Fruit fly (Drosophila melanogaster) whole organism, embryonic: ENCODE measurements around the gene CG42366.

Experiments
- Ada2b ChIP-seq: fragments of 200-800 bp; sonication (Bioruptor generic); IDR thresholded peaks from 2 replicates; pipeline ENCODE4 v1.3.6; 2022; ENCODE audit warnings: missing biosample characterization, missing genetic modification characterization
- Aef1 ChIP-seq: fragments of 200-800 bp; sonication (Bioruptor generic); IDR thresholded peaks from 3 replicates; pipeline ENCODE4 v1.3.6; 2022; ENCODE audit warnings: missing biosample characterization, missing genetic modification characterization
- CG10462 ChIP-seq: fragments of 200-800 bp; sonication (Bioruptor generic); optimal IDR thresholded peaks from 2 replicates; lab custom pipeline; 2016; ENCODE audit warnings: missing biosample characterization, missing genetic modification characterization
- CG10654 ChIP-seq: fragments of 200-800 bp; sonication (Bioruptor generic); optimal IDR thresholded peaks from 2 replicates; lab custom pipeline; 2016; ENCODE audit warnings: missing biosample characterization, missing genetic modification characterization
- CG11085 ChIP-seq: fragments of 200-800 bp; sonication (Bioruptor generic); IDR thresholded peaks from 2 replicates; pipeline ENCODE4 v1.3.6; 2022; ENCODE audit warnings: missing biosample characterization, missing genetic modification characterization
- CG11093 ChIP-seq: fragments of 200-800 bp; sonication (Bioruptor generic); IDR thresholded peaks from 3 replicates; pipeline ENCODE4 v1.3.6; 2022; ENCODE audit warnings: missing biosample characterization, missing genetic modification characterization
- CG11456 ChIP-seq: fragments of 200-800 bp; sonication (Bioruptor generic); IDR thresholded peaks from 3 replicates; pipeline ENCODE4 v1.3.6; 2022; ENCODE audit warnings: missing biosample characterization, missing genetic modification characterization
- CG12236 ChIP-seq: fragments of 200-800 bp; sonication (Bioruptor generic); optimal IDR thresholded peaks from 2 replicates; lab custom pipeline; 2016; ENCODE audit warnings: missing biosample characterization, missing genetic modification characterization
- CG13123 ChIP-seq: fragments of 200-800 bp; sonication (Bioruptor generic); optimal IDR thresholded peaks from 2 replicates; lab custom pipeline; 2016; ENCODE audit warnings: missing biosample characterization, missing genetic modification characterization
- CG13424 ChIP-seq: fragments of 200-800 bp; sonication (Bioruptor generic); optimal IDR thresholded peaks from 2 replicates; lab custom pipeline; 2019; ENCODE audit warnings: missing biosample characterization, mild to moderate bottlenecking, missing genetic modification characterization, moderate library complexity
- CG17361 ChIP-seq: fragments of 200-800 bp; sonication (Bioruptor generic); IDR thresholded peaks from 3 replicates; pipeline ENCODE4 v1.3.6; 2022; ENCODE audit warnings: missing biosample characterization, missing genetic modification characterization
- CG2116 ChIP-seq: fragments of 200-800 bp; sonication (Bioruptor generic); optimal IDR thresholded peaks from 3 replicates; lab custom pipeline; 2018; ENCODE audit warnings: missing biosample characterization, mild to moderate bottlenecking, missing genetic modification characterization
- CG2712 ChIP-seq: fragments of 200-800 bp; optimal IDR thresholded peaks from 3 replicates; lab custom pipeline; 2019; ENCODE audit warnings: missing biosample characterization, mild to moderate bottlenecking, missing genetic modification characterization, moderate library complexity
- CG30431 ChIP-seq: fragments of 200-800 bp; sonication (Bioruptor generic); optimal IDR thresholded peaks from 2 replicates; lab custom pipeline; 2017; ENCODE audit warnings: missing biosample characterization, missing genetic modification characterization
- CG31388 ChIP-seq: fragments of 200-800 bp; sonication (Bioruptor generic); optimal IDR thresholded peaks from 2 replicates; lab custom pipeline; 2016; ENCODE audit warnings: missing biosample characterization, missing genetic modification characterization
- CG33557 ChIP-seq: fragments of 200-800 bp; sonication (Bioruptor generic); optimal IDR thresholded peaks from 2 replicates; lab custom pipeline; 2019; ENCODE audit warnings: missing biosample characterization, mild to moderate bottlenecking, missing genetic modification characterization, moderate library complexity
- CG6272 ChIP-seq: fragments of 200-800 bp; sonication (Bioruptor generic); IDR thresholded peaks from 2 replicates; pipeline ENCODE4 v1.3.6; 2022; ENCODE audit warnings: missing biosample characterization, missing genetic modification characterization
- CG7556 ChIP-seq: fragments of 200-800 bp; sonication (Bioruptor generic); optimal IDR thresholded peaks from 2 replicates; lab custom pipeline; 2017; ENCODE audit warnings: missing biosample characterization, mild to moderate bottlenecking, missing genetic modification characterization
- CG7786 ChIP-seq: fragments of 200-800 bp; sonication (Bioruptor generic); optimal IDR thresholded peaks from 2 replicates; lab custom pipeline; 2016; ENCODE audit warnings: missing biosample characterization, missing genetic modification characterization
- CG7839 ChIP-seq: fragments of 200-800 bp; sonication (Bioruptor generic); optimal IDR thresholded peaks from 3 replicates; lab custom pipeline; 2018; ENCODE audit warnings: missing biosample characterization, mild to moderate bottlenecking, missing genetic modification characterization, moderate library complexity
- Deaf1 ChIP-seq: fragments of 200-800 bp; optimal IDR thresholded peaks from 3 replicates; lab custom pipeline; 2019; ENCODE audit warnings: missing biosample characterization, mild to moderate bottlenecking, missing genetic modification characterization, moderate library complexity
- Dll ChIP-seq: fragments of 200-800 bp; sonication (Bioruptor generic); IDR thresholded peaks from 4 replicates; pipeline ENCODE4 v1.3.6; 2022; ENCODE audit warnings: missing biosample characterization, missing genetic modification characterization; ENCODE audit not compliant: partially characterized antibody
- E2f1 ChIP-seq: fragments of 200-800 bp; sonication (Bioruptor generic); IDR thresholded peaks from 2 replicates; pipeline ENCODE4 v1.3.6; 2022; ENCODE audit warnings: missing biosample characterization, missing genetic modification characterization
- Fer2 ChIP-seq: fragments of 200-800 bp; sonication (Bioruptor generic); optimal IDR thresholded peaks from 2 replicates; lab custom pipeline; 2018; ENCODE audit warnings: missing biosample characterization, mild to moderate bottlenecking, missing genetic modification characterization, moderate library complexity
- Gsc ChIP-seq: fragments of 200-800 bp; sonication (Bioruptor generic); IDR thresholded peaks from 2 replicates; pipeline ENCODE4 v1.3.6; 2022; ENCODE audit warnings: missing biosample characterization, missing genetic modification characterization
- HmgD ChIP-seq: fragments of 200-800 bp; sonication (Bioruptor generic); optimal IDR thresholded peaks from 3 replicates; lab custom pipeline; 2016; ENCODE audit warnings: missing biosample characterization, missing genetic modification characterization
- Nf-YC ChIP-seq: fragments of 200-800 bp; optimal IDR thresholded peaks from 3 replicates; lab custom pipeline; 2019; ENCODE audit warnings: missing biosample characterization, mild to moderate bottlenecking, missing genetic modification characterization, moderate library complexity
- Pdp1 ChIP-seq, 2 experiments: fragments of 200-800 bp; sonication (Bioruptor generic); optimal IDR thresholded peaks; 3 replicates each; lab custom pipeline; 2016; ENCODE audit warnings: missing biosample characterization in 2 of 2, missing genetic modification characterization in 2 of 2, mild to moderate bottlenecking in 1 of 2, moderate library complexity in 1 of 2
- Sox102F ChIP-seq: fragments of 200-800 bp; sonication (Bioruptor generic); optimal IDR thresholded peaks from 2 replicates; lab custom pipeline; 2018; ENCODE audit warnings: missing biosample characterization, mild to moderate bottlenecking, missing genetic modification characterization, moderate library complexity
- Spps ChIP-seq: fragments of 200-800 bp; sonication (Bioruptor generic); optimal IDR thresholded peaks from 2 replicates; lab custom pipeline; 2018; ENCODE audit warnings: missing biosample characterization, mild to moderate bottlenecking, missing genetic modification characterization
- Sry-δ ChIP-seq: fragments of 200-800 bp; sonication (Bioruptor generic); optimal IDR thresholded peaks from 2 replicates; lab custom pipeline; 2016; ENCODE audit warnings: missing biosample characterization, missing genetic modification characterization
- Xbp1 ChIP-seq: fragments of 200-800 bp; sonication (Bioruptor generic); optimal IDR thresholded peaks from 3 replicates; lab custom pipeline; 2016; ENCODE audit warnings: missing biosample characterization, mild to moderate bottlenecking, missing genetic modification characterization
- crc ChIP-seq: fragments of 200-800 bp; sonication (Bioruptor generic); optimal IDR thresholded peaks from 2 replicates; lab custom pipeline; 2016; ENCODE audit warnings: missing biosample characterization, missing genetic modification characterization
- crp ChIP-seq, 2 experiments: fragments of 200-800 bp; sonication (Bioruptor generic); optimal IDR thresholded peaks; 2 replicates in 1 of 2; 3 replicates in 1 of 2; lab custom pipeline; 2017; ENCODE audit warnings: missing biosample characterization in 2 of 2, missing genetic modification characterization in 2 of 2, mild to moderate bottlenecking in 1 of 2, moderate library complexity in 1 of 2
- dati ChIP-seq: fragments of 200-800 bp; sonication (Bioruptor generic); IDR thresholded peaks from 2 replicates; pipeline ENCODE4 v1.3.6; 2022; ENCODE audit warnings: missing biosample characterization, missing genetic modification characterization
- fu2 ChIP-seq: fragments of 200-800 bp; sonication (Bioruptor generic); optimal IDR thresholded peaks from 2 replicates; lab custom pipeline; 2016; ENCODE audit warnings: missing biosample characterization, missing genetic modification characterization
- gce ChIP-seq: fragments of 200-800 bp; sonication (Bioruptor generic); IDR thresholded peaks from 3 replicates; pipeline ENCODE4 v1.3.6; 2022; ENCODE audit warnings: missing biosample characterization, missing genetic modification characterization
- her ChIP-seq: fragments of 200-800 bp; sonication (Bioruptor generic); optimal IDR thresholded peaks from 2 replicates; lab custom pipeline; 2016; ENCODE audit warnings: missing biosample characterization, missing genetic modification characterization
- jumu ChIP-seq: fragments of 200-800 bp; sonication (Bioruptor generic); optimal IDR thresholded peaks from 3 replicates; lab custom pipeline; 2016; ENCODE audit warnings: missing biosample characterization, missing genetic modification characterization
- kay ChIP-seq: fragments of 200-800 bp; sonication (Bioruptor generic); optimal IDR thresholded peaks from 2 replicates; lab custom pipeline; 2016; ENCODE audit warnings: missing biosample characterization, missing genetic modification characterization
- nom ChIP-seq: fragments of 200-800 bp; sonication (Bioruptor generic); optimal IDR thresholded peaks from 2 replicates; lab custom pipeline; 2017; ENCODE audit warnings: missing biosample characterization, missing genetic modification characterization, mild to moderate bottlenecking, moderate library complexity, missing genetic modification reagents
- p53 ChIP-seq: fragments of 200-800 bp; sonication (Bioruptor generic); optimal IDR thresholded peaks from 2 replicates; lab custom pipeline; 2016; ENCODE audit warnings: missing biosample characterization, missing genetic modification characterization
- prd ChIP-seq, 3 experiments: fragments of >200 bp in 2 of 3; fragments of 200-800 bp in 1 of 3; sonication (Bioruptor generic) in 1 of 3; optimal IDR thresholded peaks in 2 of 3; IDR thresholded peaks in 1 of 3; 2 replicates in 2 of 3; 3 replicates in 1 of 3; pipeline versions ENCODE4 v1.3.6 to Lab custom; 2017 to 2022; ENCODE audit warnings: missing biosample characterization in 1 of 3, missing genetic modification characterization in 1 of 3
- pros ChIP-seq: fragments of 200-800 bp; sonication (Bioruptor generic); optimal IDR thresholded peaks from 3 replicates; lab custom pipeline; 2019; ENCODE audit warnings: missing biosample characterization, mild to moderate bottlenecking, missing genetic modification characterization, moderate library complexity
- psq ChIP-seq: fragments of 200-800 bp; sonication (Bioruptor generic); optimal IDR thresholded peaks from 2 replicates; lab custom pipeline; 2017; ENCODE audit warnings: missing biosample characterization, missing genetic modification characterization
- sd ChIP-seq: fragments of 200-800 bp; sonication (Bioruptor generic); optimal IDR thresholded peaks from 3 replicates; lab custom pipeline; 2018; ENCODE audit warnings: missing biosample characterization, mild to moderate bottlenecking, missing genetic modification characterization, moderate library complexity
- sima ChIP-seq: fragments of 200-800 bp; sonication (Bioruptor generic); optimal IDR thresholded peaks from 2 replicates; lab custom pipeline; 2016; ENCODE audit warnings: missing biosample characterization, missing genetic modification characterization
- sob ChIP-seq: fragments of 200-800 bp; sonication (Bioruptor generic); IDR thresholded peaks from 2 replicates; pipeline ENCODE4 v1.3.6; 2022; ENCODE audit warnings: missing biosample characterization, missing genetic modification characterization
- sqz ChIP-seq: fragments of 200-800 bp; sonication (Bioruptor generic); optimal IDR thresholded peaks from 3 replicates; lab custom pipeline; 2018; ENCODE audit warnings: missing biosample characterization, mild to moderate bottlenecking, missing genetic modification characterization
- tap ChIP-seq: fragments of 200-800 bp; optimal IDR thresholded peaks from 3 replicates; lab custom pipeline; 2019; ENCODE audit warnings: missing biosample characterization, mild to moderate bottlenecking, missing genetic modification characterization, moderate library complexity
- zfh1 ChIP-seq: fragments of 200-800 bp; sonication (Bioruptor generic); IDR thresholded peaks from 3 replicates; pipeline ENCODE4 v1.3.6; 2022; ENCODE audit warnings: missing biosample characterization, missing genetic modification characterization

Gene CG42366

dm6 chr2L:9897296-9897695 lies 27.7 kb upstream of the CG42366 start, which contains the start of gene RpS2 (continued):
- TF ChIP-seq Dll (GFP tag; lab: Robert Waterston, UW) (peak; percentile 97), prd (optimal IDR thresholded peaks at IDR 0.05; lab: Kevin White, UChicago) (no peak), prd (GFP tag; IDR thresholded peaks at IDR 0.05; lab: Robert Waterston, UW) (no peak), CG10654 (GFP tag; lab: Kevin White, UChicago) (no peak), zfh1 (GFP tag; lab: Robert Waterston, UW) (no peak), CG30431 (GFP tag; lab: Kevin White, UChicago) (no peak), sob (GFP tag; lab: Robert Waterston, UW) (peak; percentile 65), Gsc (no peak), CG13424 (tag; lab: Kevin White, UChicago) (peak; percentile 15), Sry-δ (GFP tag; lab: Kevin White, UChicago) (peak; percentile 90), CG12236 (no peak), gce (GFP tag; lab: Robert Waterston, UW) (no peak), crc (GFP tag; lab: Kevin White, UChicago) (no peak), CG11456 (GFP tag; lab: Robert Waterston, UW) (0 out of 3 replicates have a peak, but pooled peaks have one; percentile 6), tap (tag; lab: Kevin White, UChicago) (no peak), kay (GFP tag; lab: Kevin White, UChicago) (no peak), CG7786 (GFP tag; lab: Kevin White, UChicago) (no peak), Ada2b (GFP tag; lab: Robert Waterston, UW) (no peak), Aef1 (no peak), CG11085 (GFP tag; lab: Robert Waterston, UW) (no peak), CG33557 (GFP tag; lab: Kevin White, UChicago) (no peak), CG2116 (peak; percentile 94), jumu (no peak), sqz (peak; percentile 46), CG11093 (GFP tag; lab: Robert Waterston, UW) (no peak), CG10462 (GFP tag; lab: Kevin White, UChicago) (no peak), her (GFP tag; lab: Kevin White, UChicago) (peak; percentile 32), Spps (tag; lab: Kevin White, UChicago) (no peak), nom (GFP tag; lab: Kevin White, UChicago) (peak; percentile 75), Pdp1 (GFP tag; optimal IDR thresholded peaks at IDR 0.05; lab: Kevin White, UChicago) (peak in 1 of 2 experiments; percentile 56), psq (GFP tag; lab: Kevin White, UChicago) (no peak), CG7556 (GFP tag; lab: Kevin White, UChicago) (no peak), HmgD (GFP tag; lab: Kevin White, UChicago) (no peak), CG2712 (no peak), sd (tag; lab: Kevin White, UChicago) (peak; percentile 84), Fer2 (no peak), CG7839 (tag; lab: Kevin White, UChicago) (peak; percentile 38), Xbp1 (GFP tag; lab: Kevin White, UChicago) (peak; percentile 38), fu2 (no peak), crp (GFP tag; optimal IDR thresholded peaks at IDR 0.05; lab: Kevin White, UChicago) (peak in 1 of 2 experiments; percentile 61), Sox102F (GFP tag; lab: Kevin White, UChicago) (no peak), sima (GFP tag; lab: Kevin White, UChicago) (no peak), Nf-YC (tag; lab: Kevin White, UChicago) (peak; percentile 22), dati (GFP tag; lab: Robert Waterston, UW) (no peak), Deaf1 (no peak), CG6272 (GFP tag; lab: Robert Waterston, UW) (peak; percentile 43), pros (no peak), p53 (GFP tag; lab: Kevin White, UChicago) (no peak), CG31388 (no peak), E2f1 (no peak), CG13123 (GFP tag; lab: Kevin White, UChicago) (peak; percentile 36), CG17361 (GFP tag; lab: Robert Waterston, UW) (peak; percentile 25; the same call in 1 of the 3 replicates)
